Worm (Caenorhabditis elegans) whole organism, early embryonic: ENCODE measurements around the gene par-1.

Experiments used
- B0310.2 ChIP-seq: sonication (generic microtip); optimal IDR thresholded peaks from 2 replicates; lab custom pipeline; 2016; ENCODE audit warnings: mild to moderate bottlenecking, missing genetic modification characterization, missing compliant biosample characterization
- F13C5.2 ChIP-seq: sonication (generic microtip); optimal IDR thresholded peaks from 2 replicates; lab custom pipeline; 2017; ENCODE audit warnings: mild to moderate bottlenecking, missing genetic modification characterization, inconsistent platforms, missing compliant biosample characterization
- ama-1 ChIP-seq: fragments of 150-350 bp; optimal IDR thresholded peaks from 2 replicates; lab custom pipeline; 2014
- ceh-13 ChIP-seq: fragments of 200-800 bp; sonication (Bioruptor generic); optimal IDR thresholded peaks from 2 replicates; lab custom pipeline; 2018; ENCODE audit warnings: mild to moderate bottlenecking, missing genetic modification characterization, missing compliant biosample characterization
- ceh-36 ChIP-seq: sonication (generic microtip); optimal IDR thresholded peaks from 2 replicates; lab custom pipeline; 2016; ENCODE audit warnings: missing genetic modification characterization, inconsistent platforms, missing compliant biosample characterization
- ets-7 ChIP-seq: sonication (generic microtip); optimal IDR thresholded peaks from 2 replicates; lab custom pipeline; 2016; ENCODE audit warnings: missing genotype, missing genetic modification characterization, missing compliant biosample characterization
- flt-1 ChIP-seq: fragments of 200-800 bp; sonication (Bioruptor generic); IDR thresholded peaks from 2 replicates; pipeline ENCODE4 v1.3.6; 2022; ENCODE audit warnings: missing genetic modification characterization, missing compliant biosample characterization
- hmbx-1 ChIP-seq: sonication (generic microtip); optimal IDR thresholded peaks from 2 replicates; lab custom pipeline; 2016; ENCODE audit warnings: mild to moderate bottlenecking, missing genetic modification characterization, missing compliant biosample characterization
- pes-1 ChIP-seq: fragments of 200-800 bp; sonication (Bioruptor generic); IDR thresholded peaks from 2 replicates; pipeline ENCODE4 v1.3.6; 2022; ENCODE audit warnings: missing genetic modification reagents, missing genetic modification characterization, missing compliant biosample characterization
- scrt-1 ChIP-seq: fragments of 200-800 bp; sonication (Bioruptor generic); IDR thresholded peaks from 2 replicates; pipeline ENCODE4 v1.3.6; 2022; ENCODE audit warnings: missing genetic modification characterization, missing compliant biosample characterization
- sea-1 ChIP-seq: fragments of 200-800 bp; sonication (Bioruptor generic); conservative IDR thresholded peaks from 2 replicates; pipeline ENCODE4 v1.3.6; 2022; ENCODE audit warnings: missing genetic modification characterization, missing compliant biosample characterization
- tbx-11 ChIP-seq: fragments of 200-800 bp; sonication (Bioruptor generic); IDR thresholded peaks from 2 replicates; pipeline ENCODE4 v1.3.6; 2022; ENCODE audit warnings: missing genetic modification characterization, missing compliant biosample characterization
- tbx-37 ChIP-seq: fragments of 200-800 bp; sonication (Bioruptor generic); conservative IDR thresholded peaks from 2 replicates; pipeline ENCODE4 v1.3.6; 2022; ENCODE audit warnings: missing genetic modification reagents, missing genetic modification characterization, missing compliant biosample characterization
- tra-4 ChIP-seq: sonication (generic microtip); optimal IDR thresholded peaks from 2 replicates; lab custom pipeline; 2017; ENCODE audit warnings: missing genetic modification characterization, missing compliant biosample characterization

DNA sequence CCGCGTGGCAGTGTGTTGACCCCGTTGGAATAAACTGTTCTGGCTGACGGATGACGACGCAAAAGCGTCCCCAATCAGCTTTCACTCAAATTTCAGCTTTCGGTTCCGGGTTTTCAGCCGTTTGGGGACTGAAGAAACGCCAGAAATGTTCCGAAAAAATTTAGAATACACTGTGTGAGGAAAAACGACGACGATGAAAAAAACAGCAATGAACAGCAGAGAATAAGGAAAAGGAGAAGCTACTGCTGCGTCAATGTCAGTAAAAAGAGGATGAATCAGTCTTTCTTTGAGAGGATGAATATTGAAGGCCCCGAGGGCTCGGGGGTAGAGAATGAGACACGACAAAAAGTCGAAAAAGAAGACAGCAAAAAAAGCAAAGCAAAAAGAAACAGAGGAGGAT is 16.3 kb downstream of the par-1 start:
- TF ChIP-seq tbx-11 (GFP tag; lab: Robert Waterston, UW) (no peak), ama-1 (lab: Kevin White, UChicago) (no peak), flt-1 (no peak), pes-1 (GFP tag; lab: Robert Waterston, UW) (no peak), B0310.2 (no peak), sea-1 (GFP tag; lab: Robert Waterston, UW) (no peak), F13C5.2 (tag; lab: Kevin White, UChicago) (no peak), hmbx-1 (no peak), tbx-37 (GFP tag; lab: Robert Waterston, UW) (no peak), scrt-1 (GFP tag; lab: Robert Waterston, UW) (no peak), tra-4 (tag; lab: Kevin White, UChicago) (no peak), ceh-13 (GFP tag; lab: Kevin White, UChicago) (no peak), ets-7 (tag; lab: Kevin White, UChicago) (no peak), ceh-36 (tag; lab: Kevin White, UChicago) (no peak)
